Worm (Caenorhabditis elegans) whole organism, L3 larva: Measurements from ENCODE around the gene unc-50.

ENCODE experiments used
- aly-2 ChIP-seq: fragments of 150-350 bp; optimal IDR thresholded peaks from 2 replicates; lab custom pipeline; 2014; ENCODE audit warnings: missing biosample characterization, missing genetic modification characterization
- ceh-16 ChIP-seq: sonication (generic microtip); optimal IDR thresholded peaks from 2 replicates; lab custom pipeline; 2017; ENCODE audit warnings: missing biosample characterization, missing genetic modification characterization
- elt-3 ChIP-seq, 3 experiments: fragments of 150-350 bp in 1 of 3; sonication (generic microtip) in 2 of 3; optimal IDR thresholded peaks; 2 replicates in 2 of 3; 4 replicates in 1 of 3; lab custom pipeline; 2014 to 2017; ENCODE audit warnings: missing biosample characterization in 3 of 3, missing genetic modification characterization in 3 of 3
- nhr-76 ChIP-seq: fragments of 150-350 bp; sonication (generic microtip); optimal IDR thresholded peaks from 5 replicates; lab custom pipeline; 2014; ENCODE audit warnings: missing biosample characterization, missing genetic modification characterization
- sea-2 ChIP-seq: fragments of 150-350 bp; sonication (generic microtip); optimal IDR thresholded peaks from 4 replicates; lab custom pipeline; 2014; ENCODE audit warnings: missing biosample characterization, missing genetic modification reagents, missing genetic modification characterization
- unc-39 ChIP-seq: sonication (generic microtip); optimal IDR thresholded peaks from 4 replicates; lab custom pipeline; 2017; ENCODE audit warnings: missing biosample characterization, missing genetic modification characterization

DNA sequence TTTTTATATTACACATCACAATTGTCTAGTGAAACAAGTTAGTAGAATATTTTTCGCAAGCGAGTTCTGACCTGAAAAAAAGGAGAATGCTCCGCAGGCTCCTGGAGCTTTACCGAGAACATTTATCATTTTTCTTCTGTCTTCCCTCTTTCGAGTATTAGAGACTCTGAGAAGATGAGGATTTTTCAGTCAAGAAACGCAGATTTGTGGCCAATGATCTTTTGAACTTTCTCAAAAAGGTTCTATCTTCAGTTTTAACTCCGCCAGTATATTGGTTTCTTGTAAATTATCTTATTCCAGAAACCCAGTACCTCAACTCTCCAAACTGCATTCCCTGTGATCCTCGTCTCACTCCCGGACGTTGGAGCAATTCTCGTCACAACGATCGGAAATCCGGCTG, 32.3 kb downstream of the unc-50 start, which contains the start of gene K10G9.2:
- no peak for TF ChIP-seq nhr-76 (tag; lab: Kevin White, UChicago)
- TF ChIP-seq elt-3 (tag; optimal IDR thresholded peaks at IDR 0.05; lab: Kevin White, UChicago): no peak
- no peak for TF ChIP-seq aly-2 (tag; lab: Kevin White, UChicago)
- TF ChIP-seq ceh-16 (tag; lab: Kevin White, UChicago): no peak
- TF ChIP-seq sea-2 (GFP tag; lab: Kevin White, UChicago): no peak
- TF ChIP-seq unc-39 (tag; lab: Kevin White, UChicago): no peak
